Fruit fly (Drosophila melanogaster): ENCODE measurements around the gene CG7715.

Gene CG7715

DNA sequence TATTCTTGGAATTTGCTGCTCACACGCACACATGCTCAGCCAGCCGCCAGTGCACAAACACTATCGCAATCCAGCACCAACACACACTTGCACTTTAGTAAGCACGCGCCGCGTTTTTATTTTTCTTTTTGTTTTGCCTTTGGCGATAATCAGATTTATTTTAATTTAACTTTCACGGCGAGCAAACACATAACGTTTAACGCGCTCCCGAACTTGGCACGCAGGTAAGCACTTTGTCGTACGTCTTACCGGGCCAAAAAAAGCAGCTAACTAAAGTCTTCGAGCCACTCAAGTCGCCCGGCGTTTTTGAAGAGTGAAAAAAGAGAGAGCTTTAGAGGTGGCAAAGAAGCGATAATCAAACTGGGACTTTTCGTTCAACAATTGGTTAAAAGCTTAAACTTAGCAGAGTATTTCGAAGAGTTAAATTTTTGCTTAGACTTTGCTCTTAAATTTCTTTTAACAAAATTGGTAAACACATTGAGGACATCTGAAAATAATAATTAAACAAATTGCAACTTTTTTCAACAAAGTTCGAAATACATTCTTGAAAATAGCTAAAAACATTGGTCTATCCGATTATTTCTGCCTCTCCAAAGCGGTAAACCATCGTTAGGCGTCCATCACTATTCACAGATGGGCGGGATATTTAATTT lies 15.1 kb upstream of the CG7715 start, which contains the start of gene Mekk1 (continued):
- TF ChIP-seq Hr4 (GFP tag; optimal IDR thresholded peaks at IDR 0.05) = peak; percentile 70
- TF ChIP-seq Sox14 (GFP tag; optimal IDR thresholded peaks at IDR 0.05) = peak; percentile 55
- TF ChIP-seq svp (GFP tag) = peak; percentile 79
- no peak for TF ChIP-seq CG6276 (GFP tag; optimal IDR thresholded peaks at IDR 0.05)
- TF ChIP-seq Lpt (GFP tag; optimal IDR thresholded peaks at IDR 0.05) = peak; percentile 9
- TF ChIP-seq Eip78C (GFP tag) = peak; percentile 84
- peak; percentile 59 for TF ChIP-seq lz (GFP tag; optimal IDR thresholded peaks at IDR 0.05)
- peak; percentile 49 for TF ChIP-seq Ets21C (GFP tag; optimal IDR thresholded peaks at IDR 0.05)
- TF ChIP-seq OdsH (GFP tag; optimal IDR thresholded peaks at IDR 0.05) = peak; percentile 43
- peak; percentile 45 for TF ChIP-seq achi (GFP tag; optimal IDR thresholded peaks at IDR 0.05)
- peak; percentile 12 for TF ChIP-seq CG11902 (GFP tag; optimal IDR thresholded peaks at IDR 0.05)
- TF ChIP-seq eg (GFP tag; IDR thresholded peaks at IDR 0.05) = peak; percentile 32; the same call in 2 of the 3 replicates
- no peak for TF ChIP-seq CG1621 (tag; optimal IDR thresholded peaks at IDR 0.05)

DNA sequence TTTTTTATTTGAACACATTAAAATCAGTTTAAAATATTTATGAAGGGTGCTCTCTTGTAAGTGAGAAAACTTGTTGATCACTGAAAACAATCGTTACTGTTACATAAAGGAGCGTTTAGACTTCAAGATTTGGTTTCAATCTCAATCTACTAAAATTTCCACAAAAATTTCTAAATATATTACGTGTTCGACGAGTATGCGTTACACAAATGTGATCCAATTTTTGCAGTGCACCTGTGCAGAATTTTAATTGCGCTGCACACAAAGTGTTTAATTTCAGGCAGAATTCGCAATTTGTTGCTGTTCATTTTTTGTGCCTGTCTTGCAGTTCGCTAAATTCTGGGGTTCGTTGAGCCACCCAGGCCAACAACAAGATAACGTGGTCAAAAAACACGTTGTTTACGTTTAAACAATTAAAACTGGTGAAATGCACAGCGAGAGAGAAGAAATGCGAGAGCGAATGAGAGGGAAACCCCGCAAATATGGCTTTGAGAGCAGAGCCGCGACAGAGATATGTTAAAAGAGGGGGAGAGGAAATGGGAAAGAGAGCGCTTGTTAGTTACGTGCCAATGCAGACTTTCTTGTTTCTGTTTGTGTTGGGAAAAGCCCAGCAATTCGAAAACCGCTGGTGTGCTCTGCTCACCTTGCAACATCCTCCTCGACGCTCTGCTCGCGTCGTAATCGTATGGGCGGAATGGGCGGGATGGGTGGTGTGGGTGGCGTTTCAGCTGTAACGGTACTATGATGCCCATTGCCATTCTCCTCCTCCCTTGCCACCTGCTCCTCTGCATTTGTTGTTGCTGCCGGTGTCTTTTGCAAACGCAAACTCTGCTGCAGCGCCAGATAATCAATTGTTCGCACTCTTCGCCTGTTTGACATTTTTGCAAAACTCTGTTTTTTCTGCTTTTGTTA lies 14.3 kb upstream of the CG7715 start:
- no peak for TF ChIP-seq spab (GFP tag; optimal IDR thresholded peaks at IDR 0.05)
- TF ChIP-seq dsx (GFP tag; optimal IDR thresholded peaks at IDR 0.05; ENCODE audit: poor library complexity, severe bottlenecking) = no peak
- no peak for TF ChIP-seq ss (GFP tag; optimal IDR thresholded peaks at IDR 0.05)
- TF ChIP-seq Sox15 (GFP tag; optimal IDR thresholded peaks at IDR 0.05) = no peak
- no peak for TF ChIP-seq CG11762 (GFP tag; optimal IDR thresholded peaks at IDR 0.05; ENCODE audit: insufficient read depth)
- no peak for TF ChIP-seq CG7368 (GFP tag; optimal IDR thresholded peaks at IDR 0.05)
- TF ChIP-seq Hr4 (GFP tag; optimal IDR thresholded peaks at IDR 0.05) = peak; percentile 56
- peak; percentile 62 for TF ChIP-seq pdm3 (GFP tag; optimal IDR thresholded peaks at IDR 0.05)
- peak; percentile 51 for TF ChIP-seq lz (GFP tag; optimal IDR thresholded peaks at IDR 0.05)
- peak; percentile 39 for TF ChIP-seq CG4318 (GFP tag; optimal IDR thresholded peaks at IDR 0.05)
- peak; percentile 52 for TF ChIP-seq CG3919 (GFP tag; optimal IDR thresholded peaks at IDR 0.05)
- TF ChIP-seq Blimp-1 (GFP tag; optimal IDR thresholded peaks at IDR 0.05) = no peak
- TF ChIP-seq CG8632 (GFP tag; optimal IDR thresholded peaks at IDR 0.05) = no peak
- TF ChIP-seq CG11294 (GFP tag; IDR thresholded peaks at IDR 0.05) = no peak
- TF ChIP-seq Eip75B (GFP tag; optimal IDR thresholded peaks at IDR 0.05) = peak; percentile 52
- TF ChIP-seq CG3032 (tag; optimal IDR thresholded peaks at IDR 0.05) = no peak
- TF ChIP-seq CG6276 (GFP tag; optimal IDR thresholded peaks at IDR 0.05) = peak; percentile 18
- TF ChIP-seq Hr39 (GFP tag; optimal IDR thresholded peaks at IDR 0.05) = peak; percentile 64
- TF ChIP-seq acj6 (GFP tag; optimal IDR thresholded peaks at IDR 0.05) = peak; percentile 46
- TF ChIP-seq net (GFP tag; optimal IDR thresholded peaks at IDR 0.05) = no peak
- peak; percentile 66 for TF ChIP-seq cyc (GFP tag; optimal IDR thresholded peaks at IDR 0.05)
- TF ChIP-seq CG10669 (GFP tag; optimal IDR thresholded peaks at IDR 0.05) = peak; percentile 30
- TF ChIP-seq Hr38 (GFP tag; optimal IDR thresholded peaks at IDR 0.05) = no peak
- TF ChIP-seq Ets21C (GFP tag; optimal IDR thresholded peaks at IDR 0.05) = peak; percentile 45
- TF ChIP-seq CG1621 (tag; optimal IDR thresholded peaks at IDR 0.05) = no peak
- peak; percentile 67 for TF ChIP-seq CG31627 (GFP tag; optimal IDR thresholded peaks at IDR 0.05)
- TF ChIP-seq CG34406 (GFP tag; optimal IDR thresholded peaks at IDR 0.05) = peak; percentile 21
- TF ChIP-seq eg (GFP tag; IDR thresholded peaks at IDR 0.05) = peak; percentile 46; the same call in 1 of the 3 replicates
- TF ChIP-seq Sox102F (GFP tag; optimal IDR thresholded peaks at IDR 0.05) = peak; percentile 65
- TF ChIP-seq Met (GFP tag; optimal IDR thresholded peaks at IDR 0.05) = peak; percentile 69
- no peak for TF ChIP-seq fkh (GFP tag; optimal IDR thresholded peaks at IDR 0.05)
- TF ChIP-seq CG6792 (GFP tag; optimal IDR thresholded peaks at IDR 0.05) = no peak
- TF ChIP-seq fd85E (GFP tag; optimal IDR thresholded peaks at IDR 0.05) = no peak
- TF ChIP-seq OdsH (GFP tag; optimal IDR thresholded peaks at IDR 0.05) = peak; percentile 49
- peak; percentile 51 for TF ChIP-seq achi (GFP tag; optimal IDR thresholded peaks at IDR 0.05)
- peak; percentile 71 for TF ChIP-seq svp (GFP tag)
- TF ChIP-seq CG11902 (GFP tag; optimal IDR thresholded peaks at IDR 0.05) = peak; percentile 14
- TF ChIP-seq Sox14 (GFP tag; optimal IDR thresholded peaks at IDR 0.05) = peak; percentile 75
- no peak for TF ChIP-seq Ets96B (tag; optimal IDR thresholded peaks at IDR 0.05)
- no peak for TF ChIP-seq CG8319 (GFP tag; optimal IDR thresholded peaks at IDR 0.05)
- TF ChIP-seq topi (GFP tag; optimal IDR thresholded peaks at IDR 0.05) = peak; percentile 79
- TF ChIP-seq CG16779 (tag; optimal IDR thresholded peaks at IDR 0.05) = peak; percentile 1
- TF ChIP-seq Smox (GFP tag; optimal IDR thresholded peaks at IDR 0.05) = peak; percentile 75

Measured in whole organism, prepupa.